Fruit fly (Drosophila melanogaster) Kc167 (cell line): ENCODE data around the gene Eip93F.

ENCODE experiments used
- Sin3A ChIP-seq: fragments of >200 bp; optimal IDR thresholded peaks from 2 replicates; lab custom pipeline; 2018; ENCODE audit warnings: missing external identifiers
- psq ChIP-seq: fragments of >200 bp; optimal IDR thresholded peaks from 2 replicates; lab custom pipeline; 2017; ENCODE audit warnings: missing external identifiers
- ttk ChIP-seq: sonication (Bioruptor generic); optimal IDR thresholded peaks from 2 replicates; lab custom pipeline; 2017; ENCODE audit warnings: missing external identifiers

DNA sequence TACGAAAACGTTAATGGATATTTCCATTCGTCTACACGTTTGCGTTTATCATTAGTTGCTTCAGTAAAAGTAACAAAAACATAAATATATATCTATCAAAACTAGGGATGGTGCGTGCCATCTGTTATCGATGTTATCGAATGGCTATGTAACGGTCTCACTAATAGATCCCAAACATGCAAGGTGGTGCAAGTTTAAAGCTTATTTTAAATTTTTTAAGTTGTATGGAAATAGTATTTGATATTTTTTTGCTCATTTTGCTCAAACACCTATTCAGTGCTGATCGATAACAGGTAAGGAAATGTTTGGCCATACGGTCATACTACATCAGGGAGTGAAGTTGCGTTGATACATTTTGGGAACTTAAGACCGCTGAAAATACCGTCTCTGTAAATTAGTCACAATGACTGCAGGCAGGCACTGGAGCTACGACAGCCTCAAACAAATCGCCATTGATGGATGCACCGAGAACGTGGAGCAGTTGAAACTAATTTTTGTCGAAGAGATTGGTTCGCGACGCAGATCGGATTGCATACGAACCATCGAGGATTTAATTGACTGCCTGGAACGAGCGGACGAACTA is 85.3 kb downstream of the Eip93F start, which contains the start of the genes CG45099, CG6015, pit and Fadd:
- TF ChIP-seq psq (lab: Kevin White, UChicago): no peak
- TF ChIP-seq Sin3A (lab: Kevin White, UChicago): no peak
- no peak for TF ChIP-seq ttk (lab: Kevin White, UChicago)
